Worm (Caenorhabditis elegans): ENCODE data around the gene nhr-32.

Gene nhr-32

ce11 chrX:13293023-13293422 lies 41.3 kb downstream of the nhr-32 start:
- TF ChIP-seq unc-62 (GFP tag; optimal IDR thresholded peaks at IDR 0.05 in 1 of 2) (no peak), unc-62 (tag; optimal IDR thresholded peaks at IDR 0.05) (no peak), egl-43 (GFP tag; IDR thresholded peaks at IDR 0.05) (no peak), lir-3 (tag; optimal IDR thresholded peaks at IDR 0.05) (peak; percentile 5), ZK546.5 (tag; optimal IDR thresholded peaks at IDR 0.05) (no peak), vab-7 (GFP tag; IDR thresholded peaks at IDR 0.05) (0 out of 2 replicates have a peak, but pooled peaks have one; percentile 18), hmg-1.1 (GFP tag; IDR thresholded peaks at IDR 0.05) (no peak), hif-1 (tag; optimal IDR thresholded peaks at IDR 0.05) (no peak), daf-16 (GFP tag; optimal IDR thresholded peaks at IDR 0.05) (peak in 1 of 2 experiments; percentile 54), daf-16 (tag; optimal IDR thresholded peaks at IDR 0.05) (no peak), unc-39 (tag; optimal IDR thresholded peaks at IDR 0.05) (no peak), lim-7 (GFP tag; IDR thresholded peaks at IDR 0.05) (peak; percentile 47; the same call in 1 of the 2 replicates), arid-1 (GFP tag; conservative IDR thresholded peaks at IDR 0.05) (no peak), F26F4.8 (GFP tag; conservative IDR thresholded peaks at IDR 0.05) (0 out of 2 replicates have a peak, but pooled peaks have one; percentile 54), sdz-12 (GFP tag; optimal IDR thresholded peaks at IDR 0.05) (no peak), gei-8 (GFP tag; optimal IDR thresholded peaks at IDR 0.05) (no peak), Y75B8A.6 (GFP tag; IDR thresholded peaks at IDR 0.05) (no peak), spr-1 (tag; optimal IDR thresholded peaks at IDR 0.05) (no peak)

DNA sequence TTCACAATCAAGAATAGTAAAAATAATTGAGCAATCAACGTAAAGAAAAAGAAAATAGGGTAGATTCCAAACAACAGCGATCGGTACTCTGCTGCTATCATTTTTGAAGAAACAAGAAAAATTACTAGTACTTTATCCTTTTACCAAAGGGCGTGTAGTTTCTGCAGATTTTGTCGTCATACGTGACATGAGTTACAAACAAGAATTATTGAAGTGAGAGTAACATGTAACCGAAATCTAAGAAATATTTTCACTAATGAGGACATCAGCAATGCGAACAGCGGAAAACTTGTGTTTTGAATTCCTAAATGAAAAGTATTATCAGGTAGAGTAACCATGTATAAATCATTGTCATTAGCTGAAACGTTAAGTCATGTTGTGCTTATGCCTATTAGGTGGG lies 42.9 kb downstream of the nhr-32 start, which contains the start of gene srd-36:
TSS of gene srd-36 (minus strand) at position 101 of the 400 bp plus-strand sequence.
- no peak for TF ChIP-seq daf-8 (GFP tag; IDR thresholded peaks at IDR 0.05)
- TF ChIP-seq T26A8.4 (GFP tag; IDR thresholded peaks at IDR 0.05), result no peak
- no peak for TF ChIP-seq mxl-2 (GFP tag; conservative IDR thresholded peaks at IDR 0.05)
- TF ChIP-seq lsy-2 (tag; optimal IDR thresholded peaks at IDR 0.05), result no peak
- no peak for TF ChIP-seq dmd-9 (GFP tag; IDR thresholded peaks at IDR 0.05)
- no peak for TF ChIP-seq mep-1 (tag; optimal IDR thresholded peaks at IDR 0.05)
- no peak for TF ChIP-seq arid-1 (GFP tag; conservative IDR thresholded peaks at IDR 0.05)
- TF ChIP-seq skn-1 (tag; optimal IDR thresholded peaks at IDR 0.05), result no peak
- TF ChIP-seq ces-1 (GFP tag; optimal IDR thresholded peaks at IDR 0.05), result no peak
- no peak for TF ChIP-seq unc-39 (tag; optimal IDR thresholded peaks at IDR 0.05)
- no peak for TF ChIP-seq lin-38 (GFP tag; IDR thresholded peaks at IDR 0.05)
- no peak for TF ChIP-seq hlh-30 (tag; optimal IDR thresholded peaks at IDR 0.05; ENCODE audit: insufficient read depth)
- TF ChIP-seq rbr-2 (tag; optimal IDR thresholded peaks at IDR 0.05), result no peak
- TF ChIP-seq dpl-1 (GFP tag; optimal IDR thresholded peaks at IDR 0.05), result no peak
- no peak for TF ChIP-seq mdl-1 (tag; optimal IDR thresholded peaks at IDR 0.05)
- TF ChIP-seq nhr-111 (GFP tag; optimal IDR thresholded peaks at IDR 0.05), result no peak
- TF ChIP-seq ceh-28 (tag; optimal IDR thresholded peaks at IDR 0.05), result no peak
- no peak for TF ChIP-seq egl-43 (GFP tag; IDR thresholded peaks at IDR 0.05)
- TF ChIP-seq lir-3 (tag; optimal IDR thresholded peaks at IDR 0.05), result no peak
- TF ChIP-seq mxl-3 (GFP tag; optimal IDR thresholded peaks at IDR 0.05), result no peak

DNA sequence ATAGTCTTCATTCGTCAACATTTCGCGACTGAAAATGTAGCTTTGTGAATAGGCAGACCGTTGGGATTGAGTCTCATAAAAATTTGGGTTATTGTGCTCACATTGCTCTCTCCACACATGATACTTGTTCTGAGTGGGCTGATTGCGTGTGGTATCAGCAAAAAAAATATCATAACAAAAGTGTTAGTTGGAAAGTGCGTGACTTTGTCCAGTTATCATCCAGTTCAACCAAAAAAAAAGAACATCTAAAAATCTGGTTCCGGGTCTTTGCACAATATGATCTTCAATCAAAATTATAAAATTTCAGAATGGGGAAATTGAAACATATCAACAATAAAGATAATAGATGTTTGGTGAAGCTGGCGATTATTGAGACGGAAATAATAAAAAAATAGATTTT lies 48.7 kb downstream of the nhr-32 start, which contains the start of gene srd-39:
TSS of gene srd-39 (minus strand) at position 101 of the 400 bp plus-strand sequence.
- TF ChIP-seq ama-1 (optimal IDR thresholded peaks at IDR 0.05) (no peak), lir-3 (tag; optimal IDR thresholded peaks at IDR 0.05) (no peak), ceh-28 (tag; optimal IDR thresholded peaks at IDR 0.05) (no peak), lin-13 (GFP tag; optimal IDR thresholded peaks at IDR 0.05) (no peak), lsy-2 (tag; optimal IDR thresholded peaks at IDR 0.05) (no peak)

DNA sequence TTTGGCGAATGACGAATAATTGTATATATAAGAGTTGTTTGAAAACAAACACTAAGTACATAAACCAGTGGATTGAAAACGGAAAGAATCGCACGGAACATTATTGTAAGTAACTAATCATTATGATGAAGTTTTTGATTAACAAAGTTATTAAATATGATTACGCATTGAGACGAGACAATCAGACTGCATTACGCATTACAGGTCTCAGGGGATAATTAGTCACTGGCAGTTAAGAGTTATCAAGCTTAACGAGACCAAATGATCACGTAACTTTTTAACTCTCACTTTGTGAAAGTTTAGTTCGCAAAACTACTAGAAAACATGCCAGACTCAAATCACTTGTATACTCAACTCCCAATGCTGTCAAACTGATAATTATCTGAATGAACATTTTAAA lies 51.6 kb downstream of the nhr-32 start, which contains the start of gene srd-42:
TSS of gene srd-42 (minus strand) at position 101 of the 400 bp plus-strand sequence.
- TF ChIP-seq set-16 (GFP tag; IDR thresholded peaks at IDR 0.05) (no peak), mes-2 (tag; optimal IDR thresholded peaks at IDR 0.05; ENCODE audit: poor library complexity, severe bottlenecking) (no peak), ctbp-1 (GFP tag; IDR thresholded peaks at IDR 0.05) (no peak), sdz-12 (GFP tag; optimal IDR thresholded peaks at IDR 0.05) (no peak), lim-7 (GFP tag; IDR thresholded peaks at IDR 0.05) (no peak), Y75B8A.6 (GFP tag; IDR thresholded peaks at IDR 0.05) (no peak), zfp-3 (GFP tag; conservative IDR thresholded peaks at IDR 0.05) (no peak)

All from whole organism, L4 larva.